Fruit fly (Drosophila melanogaster): ENCODE data around the gene Sec61alpha.

DNA sequence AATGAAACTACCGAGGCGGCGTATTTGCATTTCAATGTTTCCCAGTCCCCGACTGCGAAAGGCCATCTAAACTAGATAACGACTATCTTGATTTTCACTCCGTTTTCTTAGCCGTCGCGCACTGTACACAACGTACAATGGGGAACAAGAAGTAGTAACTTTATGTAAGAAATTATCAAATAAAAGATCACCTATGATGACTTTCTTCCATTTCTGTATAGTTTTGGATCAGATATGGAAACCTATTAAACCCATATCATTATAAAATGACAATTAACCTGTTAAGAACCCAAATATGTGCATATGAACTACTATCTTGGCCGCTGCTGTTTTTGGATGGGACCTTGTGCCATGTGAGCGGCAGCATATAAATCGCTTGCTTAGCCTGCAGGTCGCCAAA lies 16.1 kb downstream of the Sec61alpha start:
- no peak for TF ChIP-seq psq (optimal IDR thresholded peaks at IDR 0.05)
- TF ChIP-seq EcR (GFP tag; optimal IDR thresholded peaks at IDR 0.05) = no peak
- no peak for TF ChIP-seq CG8478 (optimal IDR thresholded peaks at IDR 0.05)
- TF ChIP-seq usp (GFP tag; optimal IDR thresholded peaks at IDR 0.05) = no peak
- TF ChIP-seq pan (optimal IDR thresholded peaks at IDR 0.05) = no peak

Measured in whole organism.